Worm (Caenorhabditis elegans) whole organism, L1 larva: ENCODE results near the gene K01A6.4.

ENCODE experiments used
- alr-1 ChIP-seq: fragments of 200-800 bp; sonication (Bioruptor generic); optimal IDR thresholded peaks from 2 replicates; lab custom pipeline; 2018; ENCODE audit warnings: borderline replicate concordance, mild to moderate bottlenecking, missing genetic modification characterization, missing compliant biosample characterization
- ama-1 ChIP-seq: fragments of 150-350 bp; optimal IDR thresholded peaks from 2 replicates; lab custom pipeline; 2014
- dsc-1 ChIP-seq: sonication (generic microtip); optimal IDR thresholded peaks from 2 replicates; lab custom pipeline; 2016; ENCODE audit warnings: mild to moderate bottlenecking, missing genetic modification characterization, missing compliant biosample characterization
- efl-3 ChIP-seq: fragments of 200-800 bp; sonication (Bioruptor generic); optimal IDR thresholded peaks from 2 replicates; lab custom pipeline; 2018; ENCODE audit warnings: mild to moderate bottlenecking, missing genetic modification characterization, missing compliant biosample characterization
- mdl-1 ChIP-seq, 2 experiments: fragments of 150-350 bp; optimal IDR thresholded peaks; 2 replicates each; lab custom pipeline; 2014 to 2017; ENCODE audit warnings: missing biosample characterization in 2 of 2, missing genetic modification characterization in 2 of 2, inconsistent platforms in 1 of 2
- nhr-12 ChIP-seq: sonication (generic microtip); optimal IDR thresholded peaks from 2 replicates; lab custom pipeline; 2017; ENCODE audit warnings: missing biosample characterization, missing genetic modification characterization
- nhr-28 ChIP-seq: fragments of 150-350 bp; optimal IDR thresholded peaks from 2 replicates; lab custom pipeline; 2014; ENCODE audit warnings: missing biosample characterization, missing genetic modification characterization
- pag-3 ChIP-seq: sonication (generic microtip); optimal IDR thresholded peaks from 2 replicates; lab custom pipeline; 2017; ENCODE audit warnings: missing genetic modification characterization, mild to moderate bottlenecking, missing compliant biosample characterization, antibody characterized with exemption, borderline replicate concordance; ENCODE audit not compliant: insufficient read depth
- pqm-1 ChIP-seq: sonication (generic microtip); optimal IDR thresholded peaks from 3 replicates; lab custom pipeline; 2017; ENCODE audit warnings: missing biosample characterization, missing genetic modification characterization
- snpc-4 ChIP-seq: fragments of 150-350 bp; optimal IDR thresholded peaks from 2 replicates; lab custom pipeline; 2014; ENCODE audit warnings: missing biosample characterization, missing genetic modification characterization
- unc-62 ChIP-seq: fragments of 150-350 bp; optimal IDR thresholded peaks from 2 replicates; lab custom pipeline; 2014; ENCODE audit warnings: missing biosample characterization, missing genetic modification reagents, missing genetic modification characterization
- unc-98 ChIP-seq: fragments of 200-800 bp; sonication (Bioruptor generic); IDR thresholded peaks from 2 replicates; pipeline ENCODE4 v1.3.6; 2022; ENCODE audit warnings: missing genetic modification characterization, missing compliant biosample characterization

ce11 chrIV:11745340-11745739 lies 5.2 kb upstream of the K01A6.4 start, which contains the start of gene gem-4:
- no peak for TF ChIP-seq alr-1 (tag; lab: Kevin White, UChicago)
- no peak for TF ChIP-seq unc-62 (GFP tag; lab: Kevin White, UChicago)
- no peak for TF ChIP-seq efl-3 (GFP tag; lab: Kevin White, UChicago)
- no peak for TF ChIP-seq nhr-12 (tag; lab: Kevin White, UChicago)
- no peak for TF ChIP-seq dsc-1 (tag; lab: Kevin White, UChicago)
- TF ChIP-seq pag-3 (tag; lab: Kevin White, UChicago) = no peak
- no peak for TF ChIP-seq snpc-4 (tag; lab: Kevin White, UChicago)
- TF ChIP-seq mdl-1 (tag; optimal IDR thresholded peaks at IDR 0.05; lab: Kevin White, UChicago) = no peak
- no peak for TF ChIP-seq unc-98 (GFP tag; lab: Robert Waterston, UW)
- no peak for TF ChIP-seq ama-1 (lab: Kevin White, UChicago)
- TF ChIP-seq nhr-28 (tag; lab: Kevin White, UChicago) = no peak
- TF ChIP-seq pqm-1 (tag; lab: Kevin White, UChicago) = no peak
